Fruit fly (Drosophila melanogaster) whole organism, embryonic: ENCODE results near the gene CG13634.

Experiments
- Aef1 ChIP-seq: fragments of 200-800 bp; sonication (Bioruptor generic); IDR thresholded peaks from 3 replicates; pipeline ENCODE4 v1.3.6; 2022; ENCODE audit warnings: missing biosample characterization, missing genetic modification characterization
- BEAF-32 ChIP-seq: fragments of 200-800 bp; sonication (Bioruptor generic); optimal IDR thresholded peaks from 3 replicates; lab custom pipeline; 2017; ENCODE audit warnings: missing biosample characterization, missing genetic modification characterization, mild to moderate bottlenecking, moderate library complexity, missing genetic modification reagents
- CG10274 ChIP-seq: fragments of 200-800 bp; sonication (Bioruptor generic); optimal IDR thresholded peaks from 3 replicates; lab custom pipeline; 2017; ENCODE audit warnings: missing biosample characterization, mild to moderate bottlenecking, missing genetic modification characterization
- CG10959 ChIP-seq: fragments of 200-800 bp; sonication (Bioruptor generic); IDR thresholded peaks from 2 replicates; pipeline ENCODE4 v1.3.6; 2022; ENCODE audit warnings: missing biosample characterization, missing genetic modification characterization
- CG10979 ChIP-seq: fragments of 200-800 bp; sonication (Bioruptor generic); optimal IDR thresholded peaks from 2 replicates; lab custom pipeline; 2018; ENCODE audit warnings: missing biosample characterization, mild to moderate bottlenecking, missing genetic modification characterization, moderate library complexity
- CG11085 ChIP-seq: fragments of 200-800 bp; sonication (Bioruptor generic); IDR thresholded peaks from 2 replicates; pipeline ENCODE4 v1.3.6; 2022; ENCODE audit warnings: missing biosample characterization, missing genetic modification characterization
- CG14441 ChIP-seq: fragments of 200-800 bp; sonication (Bioruptor generic); IDR thresholded peaks from 2 replicates; pipeline ENCODE4 v1.3.6; 2022; ENCODE audit warnings: missing biosample characterization, missing genetic modification characterization
- CG14710 ChIP-seq: fragments of 200-800 bp; sonication (Bioruptor generic); optimal IDR thresholded peaks from 3 replicates; lab custom pipeline; 2019; ENCODE audit warnings: missing biosample characterization, mild to moderate bottlenecking, missing genetic modification characterization, moderate library complexity
- CG17328 ChIP-seq: fragments of 200-800 bp; sonication (Bioruptor generic); IDR thresholded peaks from 2 replicates; pipeline ENCODE4 v1.3.6; 2022; ENCODE audit warnings: missing biosample characterization, missing genetic modification characterization
- CG17361 ChIP-seq: fragments of 200-800 bp; sonication (Bioruptor generic); IDR thresholded peaks from 3 replicates; pipeline ENCODE4 v1.3.6; 2022; ENCODE audit warnings: missing biosample characterization, missing genetic modification characterization
- CG18764 ChIP-seq: fragments of 200-800 bp; sonication (Bioruptor generic); optimal IDR thresholded peaks from 3 replicates; lab custom pipeline; 2016; ENCODE audit warnings: missing biosample characterization, missing genetic modification characterization
- CG2116 ChIP-seq: fragments of 200-800 bp; sonication (Bioruptor generic); optimal IDR thresholded peaks from 3 replicates; lab custom pipeline; 2018; ENCODE audit warnings: missing biosample characterization, mild to moderate bottlenecking, missing genetic modification characterization
- CG2875 ChIP-seq: fragments of 200-800 bp; sonication (Bioruptor generic); optimal IDR thresholded peaks from 2 replicates; lab custom pipeline; 2017; ENCODE audit warnings: missing biosample characterization, mild to moderate bottlenecking, missing genetic modification characterization, missing genetic modification reagents
- CG30020 ChIP-seq: fragments of 200-800 bp; optimal IDR thresholded peaks from 2 replicates; lab custom pipeline; 2019; ENCODE audit warnings: missing biosample characterization, mild to moderate bottlenecking, missing genetic modification characterization, moderate library complexity
- CG43689 ChIP-seq: fragments of 200-800 bp; sonication (Bioruptor generic); IDR thresholded peaks from 2 replicates; pipeline ENCODE4 v1.3.6; 2022; ENCODE audit warnings: missing biosample characterization, missing genetic modification characterization
- CG7839 ChIP-seq: fragments of 200-800 bp; sonication (Bioruptor generic); optimal IDR thresholded peaks from 3 replicates; lab custom pipeline; 2018; ENCODE audit warnings: missing biosample characterization, mild to moderate bottlenecking, missing genetic modification characterization, moderate library complexity
- CG8765 ChIP-seq: fragments of 200-800 bp; sonication (Bioruptor generic); IDR thresholded peaks from 2 replicates; pipeline ENCODE4 v1.3.6; 2022; ENCODE audit warnings: missing biosample characterization, missing genetic modification characterization
- CG8924 ChIP-seq: fragments of 200-800 bp; optimal IDR thresholded peaks from 3 replicates; lab custom pipeline; 2019; ENCODE audit warnings: missing biosample characterization, mild to moderate bottlenecking, missing genetic modification characterization, moderate library complexity
- CG9437 ChIP-seq: fragments of 200-800 bp; sonication (Bioruptor generic); optimal IDR thresholded peaks from 2 replicates; lab custom pipeline; 2018; ENCODE audit warnings: missing biosample characterization, mild to moderate bottlenecking, missing genetic modification characterization
- Doc2 ChIP-seq: fragments of 200-800 bp; sonication (Bioruptor generic); IDR thresholded peaks from 2 replicates; pipeline ENCODE4 v1.3.6; 2022; ENCODE audit warnings: missing biosample characterization, missing genetic modification characterization
- Dp ChIP-seq: fragments of 200-800 bp; sonication (Bioruptor generic); optimal IDR thresholded peaks from 2 replicates; lab custom pipeline; 2018; ENCODE audit warnings: missing biosample characterization, mild to moderate bottlenecking, missing genetic modification characterization, moderate library complexity
- H15 ChIP-seq: fragments of 200-800 bp; sonication (Bioruptor generic); IDR thresholded peaks from 3 replicates; pipeline ENCODE4 v1.3.6; 2022; ENCODE audit warnings: missing biosample characterization, missing genetic modification characterization
- HLH4C ChIP-seq: fragments of 200-800 bp; sonication (Bioruptor generic); IDR thresholded peaks from 3 replicates; pipeline ENCODE4 v1.3.6; 2022; ENCODE audit warnings: missing biosample characterization, missing genetic modification characterization; ENCODE audit not compliant: partially characterized antibody
- HLHmδ ChIP-seq: fragments of 200-800 bp; sonication (Bioruptor generic); optimal IDR thresholded peaks from 2 replicates; lab custom pipeline; 2018; ENCODE audit warnings: missing biosample characterization, mild to moderate bottlenecking, missing genetic modification characterization, moderate library complexity
- Lhr ChIP-seq: fragments of 200-800 bp; sonication (Bioruptor generic); optimal IDR thresholded peaks from 3 replicates; lab custom pipeline; 2017; ENCODE audit warnings: mild to moderate bottlenecking, missing biosample characterization, missing genetic modification reagents, missing genetic modification characterization
- MBD-R2 ChIP-seq: fragments of 200-800 bp; sonication (Bioruptor generic); IDR thresholded peaks from 2 replicates; pipeline ENCODE4 v1.3.6; 2022; ENCODE audit warnings: missing biosample characterization, missing genetic modification characterization
- Max ChIP-seq: fragments of 200-800 bp; sonication (Bioruptor generic); optimal IDR thresholded peaks from 2 replicates; lab custom pipeline; 2016; ENCODE audit warnings: missing biosample characterization, mild to moderate bottlenecking, missing genetic modification characterization
- Nf-YB ChIP-seq: fragments of 200-800 bp; sonication (Bioruptor generic); optimal IDR thresholded peaks from 3 replicates; lab custom pipeline; 2019; ENCODE audit warnings: missing biosample characterization, mild to moderate bottlenecking, missing genetic modification characterization, moderate library complexity
- Optix ChIP-seq: fragments of 200-800 bp; sonication (Bioruptor generic); IDR thresholded peaks from 3 replicates; pipeline ENCODE4 v1.3.6; 2022; ENCODE audit warnings: missing biosample characterization, missing genetic modification characterization
- Ssrp ChIP-seq: fragments of 200-800 bp; sonication (Bioruptor generic); optimal IDR thresholded peaks from 2 replicates; lab custom pipeline; 2018; ENCODE audit warnings: missing biosample characterization, mild to moderate bottlenecking, missing genetic modification characterization, moderate library complexity
- bcd ChIP-seq: fragments of 200-800 bp; sonication (Bioruptor generic); optimal IDR thresholded peaks from 2 replicates; lab custom pipeline; 2017; ENCODE audit warnings: missing biosample characterization, mild to moderate bottlenecking, missing genetic modification characterization
- danr ChIP-seq: fragments of 200-800 bp; sonication (Bioruptor generic); IDR thresholded peaks from 2 replicates; pipeline ENCODE4 v1.3.6; 2022; ENCODE audit warnings: missing biosample characterization, missing genetic modification characterization
- dmrt11E ChIP-seq: fragments of 200-800 bp; sonication (Bioruptor generic); optimal IDR thresholded peaks from 3 replicates; lab custom pipeline; 2018; ENCODE audit warnings: missing biosample characterization, mild to moderate bottlenecking, missing genetic modification characterization, moderate library complexity
- ewg ChIP-seq: fragments of 200-800 bp; sonication (Bioruptor generic); optimal IDR thresholded peaks from 3 replicates; lab custom pipeline; 2017; ENCODE audit warnings: mild to moderate bottlenecking, missing biosample characterization, missing genetic modification reagents, missing genetic modification characterization
- fd96Cb ChIP-seq: fragments of 200-800 bp; sonication (Bioruptor generic); optimal IDR thresholded peaks from 2 replicates; lab custom pipeline; 2018; ENCODE audit warnings: missing biosample characterization, mild to moderate bottlenecking, missing genetic modification characterization, moderate library complexity
- gsb ChIP-seq: fragments of 200-800 bp; sonication (Bioruptor generic); IDR thresholded peaks from 2 replicates; pipeline ENCODE4 v1.3.6; 2022; ENCODE audit warnings: missing biosample characterization, missing genetic modification characterization
- hbn ChIP-seq: fragments of 200-800 bp; sonication (Bioruptor generic); IDR thresholded peaks from 2 replicates; pipeline ENCODE4 v1.3.6; 2022; ENCODE audit warnings: missing biosample characterization, missing genetic modification characterization; ENCODE audit not compliant: partially characterized antibody
- kay ChIP-seq: fragments of 200-800 bp; sonication (Bioruptor generic); optimal IDR thresholded peaks from 2 replicates; lab custom pipeline; 2016; ENCODE audit warnings: missing biosample characterization, missing genetic modification characterization
- lilli ChIP-seq: fragments of 200-800 bp; sonication (Bioruptor generic); optimal IDR thresholded peaks from 3 replicates; lab custom pipeline; 2016; ENCODE audit warnings: missing biosample characterization, missing genetic modification characterization
- lmd ChIP-seq: fragments of 200-800 bp; sonication (Bioruptor generic); IDR thresholded peaks from 2 replicates; pipeline ENCODE4 v1.3.6; 2022; ENCODE audit warnings: missing biosample characterization, missing genetic modification characterization
- lola ChIP-seq, 3 experiments: fragments of >200 bp in 2 of 3; fragments of 200-800 bp in 1 of 3; sonication (Bioruptor generic) in 1 of 3; optimal IDR thresholded peaks; 2 replicates each; lab custom pipeline; 2017 to 2019; ENCODE audit warnings: missing biosample characterization in 3 of 3, missing genetic modification characterization in 3 of 3, mild to moderate bottlenecking in 1 of 3, moderate library complexity in 1 of 3
- nerfin-1 ChIP-seq: fragments of 200-800 bp; sonication (Bioruptor generic); optimal IDR thresholded peaks from 3 replicates; lab custom pipeline; 2019; ENCODE audit warnings: missing biosample characterization, mild to moderate bottlenecking, missing genetic modification characterization, moderate library complexity
- sima ChIP-seq: fragments of 200-800 bp; sonication (Bioruptor generic); optimal IDR thresholded peaks from 2 replicates; lab custom pipeline; 2016; ENCODE audit warnings: missing biosample characterization, missing genetic modification characterization
- stwl ChIP-seq: fragments of 200-800 bp; sonication (Bioruptor generic); optimal IDR thresholded peaks from 3 replicates; lab custom pipeline; 2018; ENCODE audit warnings: missing biosample characterization, mild to moderate bottlenecking, missing genetic modification characterization, moderate library complexity
- sug ChIP-seq: fragments of 200-800 bp; optimal IDR thresholded peaks from 2 replicates; lab custom pipeline; 2019; ENCODE audit warnings: missing biosample characterization, mild to moderate bottlenecking, missing genetic modification characterization, moderate library complexity
- unc-4 ChIP-seq: fragments of 200-800 bp; sonication (Bioruptor generic); IDR thresholded peaks from 2 replicates; pipeline ENCODE4 v1.3.6; 2022; ENCODE audit warnings: missing biosample characterization, missing genetic modification characterization; ENCODE audit not compliant: partially characterized antibody
- zfh1 ChIP-seq: fragments of 200-800 bp; sonication (Bioruptor generic); IDR thresholded peaks from 3 replicates; pipeline ENCODE4 v1.3.6; 2022; ENCODE audit warnings: missing biosample characterization, missing genetic modification characterization
- zfh2 ChIP-seq: fragments of 200-800 bp; sonication (Bioruptor generic); optimal IDR thresholded peaks from 2 replicates; lab custom pipeline; 2016; ENCODE audit warnings: missing biosample characterization, missing genetic modification characterization

The CG13634 gene

dm6 chr3R:24816993-24817854 is 27.3 kb upstream of the CG13634 start, which contains the start of the genes CG5808 and Saf-B (continued):
- TF ChIP-seq CG14710 (tag; lab: Kevin White, UChicago) (peak; percentile 88), Nf-YB (no peak), CG14441 (GFP tag; lab: Robert Waterston, UW) (peak; percentile 43; the same call in 1 of the 2 replicates), CG2116 (GFP tag; lab: Kevin White, UChicago) (peak; percentile 79), HLHmδ (no peak), unc-4 (GFP tag; lab: Robert Waterston, UW) (peak; percentile 77), CG9437 (peak; percentile 86), CG17361 (no peak; the same call in 2 of the 3 replicates), danr (GFP tag; lab: Robert Waterston, UW) (no peak), kay (GFP tag; lab: Kevin White, UChicago) (peak; percentile 54), BEAF-32 (GFP tag; lab: Kevin White, UChicago) (peak; percentile 87), CG10979 (tag; lab: Kevin White, UChicago) (peak; percentile 28), sug (no peak), zfh2 (peak; percentile 31), CG7839 (tag; lab: Kevin White, UChicago) (no peak), CG10274 (no peak), Optix (no peak), Max (GFP tag; lab: Kevin White, UChicago) (peak; percentile 61), CG10959 (no peak), CG11085 (GFP tag; lab: Robert Waterston, UW) (no peak), lilli (peak; percentile 38), nerfin-1 (tag; lab: Kevin White, UChicago) (peak; percentile 49), CG43689 (no peak), gsb (GFP tag; lab: Robert Waterston, UW) (no peak), CG17328 (GFP tag; lab: Robert Waterston, UW) (no peak), HLH4C (GFP tag; lab: Robert Waterston, UW) (peak; percentile 95), CG18764 (GFP tag; lab: Kevin White, UChicago) (no peak), lmd (peak; percentile 57), CG2875 (GFP tag; lab: Kevin White, UChicago) (no peak), ewg (GFP tag; lab: Kevin White, UChicago) (peak; percentile 31), lola (GFP tag; optimal IDR thresholded peaks at IDR 0.05; lab: Kevin White, UChicago) (peak in 1 of 3 experiments; percentile 60), hbn (peak; percentile 67), CG8924 (tag; lab: Kevin White, UChicago) (peak; percentile 70), Aef1 (GFP tag; lab: Robert Waterston, UW) (peak; percentile 42), Lhr (GFP tag; lab: Kevin White, UChicago) (peak; percentile 59), Dp (GFP tag; lab: Kevin White, UChicago) (peak; percentile 18), Doc2 (GFP tag; lab: Robert Waterston, UW) (no peak), fd96Cb (tag; lab: Kevin White, UChicago) (peak; percentile 38), sima (no peak), zfh1 (no peak), stwl (tag; lab: Kevin White, UChicago) (no peak), dmrt11E (peak; percentile 29), CG30020 (tag; lab: Kevin White, UChicago) (peak; percentile 56), MBD-R2 (GFP tag; lab: Robert Waterston, UW) (peak; percentile 8; the same call in 1 of the 2 replicates), H15 (GFP tag; lab: Robert Waterston, UW) (no peak), Ssrp (tag; lab: Kevin White, UChicago) (peak; percentile 41), bcd (peak; percentile 23), CG8765 (GFP tag; lab: Robert Waterston, UW) (no peak)
